Fruit fly (Drosophila melanogaster) whole organism, embryonic: Measurements from ENCODE around the gene Vps37B.

Experiments used
- ATbp ChIP-seq: fragments of 200-800 bp; sonication (Bioruptor generic); optimal IDR thresholded peaks from 2 replicates; lab custom pipeline; 2017; ENCODE audit warnings: missing biosample characterization, mild to moderate bottlenecking, missing genetic modification characterization, missing genetic modification reagents
- Awh ChIP-seq: fragments of 200-800 bp; sonication (Bioruptor generic); IDR thresholded peaks from 2 replicates; pipeline ENCODE4, ENCODE4 v1.3.6; 2022; ENCODE audit warnings: missing biosample characterization, missing genetic modification characterization
- CG1024 ChIP-seq: fragments of 200-800 bp; sonication (Bioruptor generic); IDR thresholded peaks from 2 replicates; pipeline ENCODE4 v1.3.6; 2022; ENCODE audit warnings: missing biosample characterization, missing genetic modification characterization
- CG12071 ChIP-seq: fragments of 200-800 bp; sonication (Bioruptor generic); optimal IDR thresholded peaks from 3 replicates; lab custom pipeline; 2018; ENCODE audit warnings: missing biosample characterization, mild to moderate bottlenecking, missing genetic modification characterization
- CG12769 ChIP-seq: fragments of 200-800 bp; sonication (Bioruptor generic); optimal IDR thresholded peaks from 2 replicates; lab custom pipeline; 2019; ENCODE audit warnings: missing biosample characterization, mild to moderate bottlenecking, missing genetic modification characterization, moderate library complexity
- CG13775 ChIP-seq: fragments of 200-800 bp; sonication (Bioruptor generic); optimal IDR thresholded peaks from 3 replicates; lab custom pipeline; 2017; ENCODE audit warnings: missing biosample characterization, mild to moderate bottlenecking, missing genetic modification characterization
- CG14710 ChIP-seq: fragments of 200-800 bp; sonication (Bioruptor generic); optimal IDR thresholded peaks from 3 replicates; lab custom pipeline; 2019; ENCODE audit warnings: missing biosample characterization, mild to moderate bottlenecking, missing genetic modification characterization, moderate library complexity
- CG18599 ChIP-seq: fragments of 200-800 bp; sonication (Bioruptor generic); optimal IDR thresholded peaks from 3 replicates; lab custom pipeline; 2017; ENCODE audit warnings: missing biosample characterization, missing genetic modification characterization, mild to moderate bottlenecking, moderate library complexity, missing genetic modification reagents
- CG2199 ChIP-seq: fragments of 200-800 bp; sonication (Bioruptor generic); IDR thresholded peaks from 3 replicates; pipeline ENCODE4 v1.3.6; 2022; ENCODE audit warnings: missing biosample characterization, missing genetic modification characterization
- CG2678 ChIP-seq: fragments of 200-800 bp; sonication (Bioruptor generic); optimal IDR thresholded peaks from 3 replicates; lab custom pipeline; 2019; ENCODE audit warnings: missing biosample characterization, mild to moderate bottlenecking, missing genetic modification characterization, moderate library complexity
- CG32532 ChIP-seq: fragments of 200-800 bp; sonication (Bioruptor generic); IDR thresholded peaks from 2 replicates; pipeline ENCODE4 v1.3.6; 2022; ENCODE audit warnings: missing biosample characterization, missing genetic modification characterization
- CG34376 ChIP-seq: fragments of 200-800 bp; sonication (Bioruptor generic); optimal IDR thresholded peaks from 2 replicates; lab custom pipeline; 2018; ENCODE audit warnings: missing biosample characterization, mild to moderate bottlenecking, missing genetic modification characterization
- CG8089 ChIP-seq: fragments of 200-800 bp; sonication (Bioruptor generic); optimal IDR thresholded peaks from 3 replicates; lab custom pipeline; 2016; ENCODE audit warnings: missing biosample characterization, missing genetic modification characterization
- CG8290 ChIP-seq, 3 experiments: fragments of 200-800 bp; sonication (Bioruptor generic); optimal IDR thresholded peaks; 2 replicates each; lab custom pipeline; 2016 to 2019; ENCODE audit warnings: missing biosample characterization in 3 of 3, missing genetic modification characterization in 3 of 3, mild to moderate bottlenecking in 2 of 3, moderate library complexity in 1 of 3
- Dip3 ChIP-seq: fragments of 200-800 bp; sonication (Bioruptor generic); optimal IDR thresholded peaks from 3 replicates; lab custom pipeline; 2016; ENCODE audit warnings: missing biosample characterization, missing genetic modification characterization
- Dp ChIP-seq: fragments of 200-800 bp; sonication (Bioruptor generic); optimal IDR thresholded peaks from 2 replicates; lab custom pipeline; 2018; ENCODE audit warnings: missing biosample characterization, mild to moderate bottlenecking, missing genetic modification characterization, moderate library complexity
- Ets65A ChIP-seq: fragments of 200-800 bp; sonication (Bioruptor generic); peaks from one replicate; lab custom pipeline; 2016; ENCODE audit warnings: missing biosample characterization, missing genetic modification characterization
- Fer1 ChIP-seq: fragments of 200-800 bp; sonication (Bioruptor generic); optimal IDR thresholded peaks from 2 replicates; lab custom pipeline; 2017; ENCODE audit warnings: missing biosample characterization, mild to moderate bottlenecking, missing genetic modification characterization
- Med ChIP-seq: fragments of 200-800 bp; sonication (Bioruptor generic); peaks from one replicate; lab custom pipeline; 2016; ENCODE audit warnings: missing biosample characterization, missing genetic modification characterization, mild to moderate bottlenecking, inconsistent platforms, moderate library complexity
- Meics ChIP-seq: fragments of 200-800 bp; sonication (Bioruptor generic); optimal IDR thresholded peaks from 2 replicates; lab custom pipeline; 2017; ENCODE audit warnings: missing biosample characterization, mild to moderate bottlenecking, missing genetic modification characterization
- ap ChIP-seq: fragments of 200-800 bp; sonication (Bioruptor generic); IDR thresholded peaks from 2 replicates; pipeline ENCODE4 v1.3.6; 2022; ENCODE audit warnings: missing biosample characterization, missing genetic modification characterization
- chinmo ChIP-seq: fragments of 200-800 bp; sonication (Bioruptor generic); IDR thresholded peaks from 4 replicates; pipeline ENCODE4 v1.3.6; 2022; ENCODE audit warnings: missing biosample characterization, missing genetic modification characterization; ENCODE audit not compliant: partially characterized antibody
- chm ChIP-seq: fragments of 200-800 bp; sonication (Bioruptor generic); IDR thresholded peaks from 2 replicates; pipeline ENCODE4 v1.3.6; 2022; ENCODE audit warnings: missing biosample characterization, missing genetic modification characterization
- cwo ChIP-seq: fragments of 200-800 bp; sonication (Bioruptor generic); optimal IDR thresholded peaks from 3 replicates; lab custom pipeline; 2017; ENCODE audit warnings: missing biosample characterization, missing genetic modification characterization, mild to moderate bottlenecking, moderate library complexity, missing genetic modification reagents
- dmrt99B ChIP-seq: fragments of 200-800 bp; sonication (Bioruptor generic); optimal IDR thresholded peaks from 2 replicates; lab custom pipeline; 2018; ENCODE audit warnings: missing biosample characterization, mild to moderate bottlenecking, missing genetic modification characterization, moderate library complexity
- eve ChIP-seq, 2 experiments: fragments of >200 bp; optimal IDR thresholded peaks; 2 replicates each; lab custom pipeline; 2017; ENCODE audit warnings: missing biosample characterization in 2 of 2, missing genetic modification characterization in 2 of 2
- gce ChIP-seq: fragments of 200-800 bp; sonication (Bioruptor generic); IDR thresholded peaks from 3 replicates; pipeline ENCODE4 v1.3.6; 2022; ENCODE audit warnings: missing biosample characterization, missing genetic modification characterization
- grn ChIP-seq: fragments of 200-800 bp; sonication (Bioruptor generic); optimal IDR thresholded peaks from 3 replicates; lab custom pipeline; 2017; ENCODE audit warnings: missing biosample characterization, missing genetic modification characterization
- gsb-n ChIP-seq: fragments of 200-800 bp; sonication (Bioruptor generic); optimal IDR thresholded peaks from 3 replicates; lab custom pipeline; 2018; ENCODE audit warnings: missing biosample characterization, mild to moderate bottlenecking, missing genetic modification characterization
- her ChIP-seq: fragments of 200-800 bp; sonication (Bioruptor generic); optimal IDR thresholded peaks from 2 replicates; lab custom pipeline; 2016; ENCODE audit warnings: missing biosample characterization, missing genetic modification characterization
- kni ChIP-seq: fragments of 200-800 bp; sonication (Bioruptor generic); optimal IDR thresholded peaks from 3 replicates; lab custom pipeline; 2017; ENCODE audit warnings: mild to moderate bottlenecking, missing biosample characterization, missing genetic modification reagents, missing genetic modification characterization
- otp ChIP-seq: fragments of 200-800 bp; sonication (Bioruptor generic); IDR thresholded peaks from 3 replicates; pipeline ENCODE4, ENCODE4 v1.3.6; 2022; ENCODE audit warnings: missing biosample characterization, missing genetic modification characterization
- pros ChIP-seq: fragments of 200-800 bp; sonication (Bioruptor generic); optimal IDR thresholded peaks from 3 replicates; lab custom pipeline; 2019; ENCODE audit warnings: missing biosample characterization, mild to moderate bottlenecking, missing genetic modification characterization, moderate library complexity
- sd ChIP-seq: fragments of 200-800 bp; sonication (Bioruptor generic); optimal IDR thresholded peaks from 3 replicates; lab custom pipeline; 2018; ENCODE audit warnings: missing biosample characterization, mild to moderate bottlenecking, missing genetic modification characterization, moderate library complexity
- sens ChIP-seq: fragments of 200-800 bp; sonication (Bioruptor generic); peaks from one replicate; lab custom pipeline; 2016; ENCODE audit warnings: missing biosample characterization, missing genetic modification characterization
- slou ChIP-seq: fragments of 200-800 bp; sonication (Bioruptor generic); optimal IDR thresholded peaks from 3 replicates; lab custom pipeline; 2016; ENCODE audit warnings: missing biosample characterization, missing genetic modification characterization
- stc ChIP-seq: fragments of 200-800 bp; sonication (Bioruptor generic); IDR thresholded peaks from 2 replicates; pipeline ENCODE4 v1.3.6; 2022; ENCODE audit warnings: missing biosample characterization, missing genetic modification characterization
- tgo ChIP-seq: fragments of 200-800 bp; sonication (Bioruptor generic); IDR thresholded peaks from 3 replicates; pipeline ENCODE4 v1.3.6; 2022; ENCODE audit warnings: missing biosample characterization, missing genetic modification characterization
- vvl ChIP-seq: fragments of 200-800 bp; sonication (Bioruptor generic); IDR thresholded peaks from 2 replicates; pipeline ENCODE4 v1.3.6; 2022; ENCODE audit warnings: missing biosample characterization, missing genetic modification characterization
- zen ChIP-seq: fragments of 200-800 bp; sonication (Bioruptor generic); optimal IDR thresholded peaks from 3 replicates; lab custom pipeline; 2018; ENCODE audit warnings: missing biosample characterization, mild to moderate bottlenecking, missing genetic modification characterization, moderate library complexity

Vps37B gene

DNA sequence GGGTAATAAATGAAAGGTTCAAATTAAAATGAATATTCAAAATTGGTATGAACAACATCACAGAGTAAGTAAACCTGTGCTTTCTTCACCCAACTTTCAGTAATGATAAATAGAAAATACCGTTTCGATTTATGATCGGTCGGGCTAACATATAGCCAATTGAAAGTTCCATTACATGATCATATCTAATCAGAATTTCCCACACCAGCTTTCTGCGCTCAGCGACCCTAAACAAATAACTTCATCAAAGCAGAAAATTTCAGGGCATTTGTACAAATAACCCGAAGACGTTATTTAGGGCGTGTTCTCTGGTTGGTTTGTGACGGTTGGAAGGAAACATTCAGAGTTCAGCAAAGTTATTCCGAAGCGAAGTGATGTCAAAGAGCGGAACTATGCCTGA is 22.2 kb upstream of the Vps37B start (continued):
- 0 out of 2 replicates have a peak, but pooled peaks have one; percentile 20 for TF ChIP-seq Awh (GFP tag; lab: Robert Waterston, UW)
- TF ChIP-seq Dp (GFP tag; lab: Kevin White, UChicago) = no peak
- 0 out of 4 replicates have a peak, but pooled peaks have one; percentile 51 for TF ChIP-seq chinmo
- no peak for TF ChIP-seq Meics (GFP tag; lab: Kevin White, UChicago)
- no peak for TF ChIP-seq Dip3 (GFP tag; lab: Kevin White, UChicago)
- 0 out of 2 replicates have a peak, but pooled peaks have one; percentile 7 for TF ChIP-seq CG1024 (GFP tag; lab: Robert Waterston, UW)

DNA sequence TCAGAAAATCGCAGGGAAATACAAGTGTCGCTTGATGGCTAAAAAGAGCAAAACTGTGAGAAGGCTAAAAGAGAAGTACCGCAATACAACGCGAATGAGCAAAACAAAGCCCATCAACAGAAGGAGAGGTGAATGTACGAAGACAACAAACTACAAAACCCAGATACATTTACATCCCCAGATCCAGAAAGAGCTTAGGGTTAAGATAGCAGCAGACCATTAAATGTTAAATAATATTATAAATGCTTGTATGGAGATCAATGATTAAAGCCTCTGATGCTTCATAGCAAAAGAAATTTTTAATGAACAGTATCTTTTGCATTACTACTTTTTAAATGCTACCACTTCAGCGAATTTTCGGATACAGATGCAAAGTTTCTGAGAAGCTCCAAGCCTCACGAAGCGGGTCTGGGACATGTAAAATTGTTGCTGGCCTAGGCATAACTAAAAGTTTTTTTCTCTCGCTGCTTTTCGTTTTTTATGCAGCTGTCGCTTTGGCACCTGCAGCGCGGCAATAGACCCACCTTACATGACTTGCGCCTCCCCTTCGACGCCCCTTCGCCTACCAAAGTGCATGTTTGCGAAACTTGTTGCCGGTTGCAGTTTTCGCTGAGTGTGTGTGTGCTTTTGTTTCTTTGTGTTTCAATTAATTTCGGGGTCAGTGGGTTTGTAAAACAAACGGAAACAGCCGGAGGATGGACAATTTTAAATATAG is 20.5 kb upstream of the Vps37B start:
- TF ChIP-seq Ets65A (GFP tag; lab: Kevin White, UChicago) (peak; percentile 66), tgo (GFP tag; lab: Robert Waterston, UW) (no peak)

DNA sequence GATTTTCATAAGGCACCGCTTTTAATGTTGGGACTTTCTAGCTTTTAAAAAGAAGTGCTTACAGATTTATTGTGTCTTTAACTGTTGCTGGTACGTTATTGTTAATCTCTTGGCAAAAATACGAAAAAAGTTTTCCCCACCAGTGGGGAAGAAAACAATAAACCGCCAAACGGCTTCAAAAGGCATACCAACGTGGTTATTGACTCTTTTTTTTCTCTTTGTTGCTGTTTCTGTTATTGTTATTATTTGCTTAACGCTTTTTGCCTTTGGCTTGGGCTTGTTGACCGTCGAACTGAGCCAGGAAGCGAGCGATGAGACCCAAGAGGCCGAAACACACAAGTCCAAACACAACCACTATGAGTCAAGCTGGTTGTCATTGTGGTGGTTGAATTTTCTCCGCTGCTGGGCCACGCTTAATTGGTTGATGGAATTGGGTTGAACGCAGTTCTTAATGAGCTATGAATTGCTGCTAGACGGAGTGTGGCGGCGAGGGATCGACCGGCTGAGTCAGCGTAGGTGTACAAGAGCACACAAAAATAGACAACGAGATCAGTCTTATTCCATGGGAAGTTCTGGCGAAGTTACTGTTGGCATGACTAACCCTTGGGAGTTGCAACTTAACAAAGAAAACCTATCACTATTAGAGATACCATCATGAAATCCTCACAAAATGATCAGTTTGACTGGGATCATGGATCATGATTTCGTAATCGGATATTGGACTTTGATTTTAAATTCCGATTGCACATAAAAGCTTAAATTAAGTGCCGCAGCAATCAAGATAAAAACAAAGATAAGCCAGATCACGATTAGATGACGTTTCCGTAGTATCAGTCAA is 18.5 kb upstream of the Vps37B start:
- TF ChIP-seq CG18599 (GFP tag; lab: Kevin White, UChicago) (peak; percentile 1), sd (tag; lab: Kevin White, UChicago) (peak; percentile 82), her (GFP tag; lab: Kevin White, UChicago) (no peak), CG8290 (GFP tag; optimal IDR thresholded peaks at IDR 0.05; lab: Kevin White, UChicago) (peak; percentile 8), CG8290 (tag; optimal IDR thresholded peaks at IDR 0.05; lab: Kevin White, UChicago) (peak in 1 of 2 experiments; percentile 43), ATbp (peak; percentile 38), CG32532 (0 out of 2 replicates have a peak, but pooled peaks have one; percentile 10), cwo (no peak), otp (GFP tag; lab: Robert Waterston, UW) (0 out of 3 replicates have a peak, but pooled peaks have one; percentile 13), CG13775 (GFP tag; lab: Kevin White, UChicago) (no peak), CG14710 (no peak), CG12769 (tag; lab: Kevin White, UChicago) (peak; percentile 18), chm (GFP tag; lab: Robert Waterston, UW) (peak; percentile 13; the same call in 1 of the 2 replicates), eve (GFP tag; optimal IDR thresholded peaks at IDR 0.05; lab: Kevin White, UChicago) (peak in 1 of 2 experiments; percentile 11), sens (GFP tag; lab: Kevin White, UChicago) (peak; percentile 68), CG2199 (0 out of 3 replicates have a peak, but pooled peaks have one; percentile 47), chinmo (0 out of 4 replicates have a peak, but pooled peaks have one; percentile 59), CG34376 (no peak), ap (GFP tag; lab: Robert Waterston, UW) (no peak), zen (peak; percentile 36), Med (GFP tag; lab: Kevin White, UChicago) (peak; percentile 69), CG12071 (peak; percentile 37), stc (0 out of 2 replicates have a peak, but pooled peaks have one; percentile 22), Awh (GFP tag; lab: Robert Waterston, UW) (peak; percentile 67; the same call in 1 of the 2 replicates), CG8089 (GFP tag; lab: Kevin White, UChicago) (no peak), slou (GFP tag; lab: Kevin White, UChicago) (no peak), CG2678 (peak; percentile 1), Fer1 (GFP tag; lab: Kevin White, UChicago) (peak; percentile 9), gce (GFP tag; lab: Robert Waterston, UW) (no peak), gsb-n (tag; lab: Kevin White, UChicago) (peak; percentile 28), dmrt99B (no peak), vvl (GFP tag; lab: Robert Waterston, UW) (no peak), grn (GFP tag; lab: Kevin White, UChicago) (peak; percentile 98), pros (GFP tag; lab: Kevin White, UChicago) (peak; percentile 30), kni (peak; percentile 34)
